Worm (Caenorhabditis elegans) whole organism, late embryonic: ENCODE results near the gene pde-12.
"Not testable (repeated sequence)": the region's sequence is repeated elsewhere in the genome, so short reads cannot be mapped to it uniquely, and the experiment has no call there.

Experiments used
- ahr-1 ChIP-seq: sonication (generic microtip); optimal IDR thresholded peaks from 2 replicates; lab custom pipeline; 2016; ENCODE audit warnings: missing genetic modification characterization, missing compliant biosample characterization
- lim-6 ChIP-seq: sonication (generic microtip); optimal IDR thresholded peaks from 2 replicates; lab custom pipeline; 2016; ENCODE audit warnings: missing genetic modification characterization, missing compliant biosample characterization
- lin-11 ChIP-seq: fragments of 200-800 bp; sonication (Bioruptor generic); optimal IDR thresholded peaks from 2 replicates; lab custom pipeline; 2018; ENCODE audit warnings: mild to moderate bottlenecking, missing genetic modification characterization, missing compliant biosample characterization
- mec-3 ChIP-seq: sonication (generic microtip); optimal IDR thresholded peaks from 2 replicates; lab custom pipeline; 2016; ENCODE audit warnings: borderline replicate concordance, missing genetic modification characterization, missing compliant biosample characterization
- pha-4 ChIP-seq: fragments of 150-350 bp; optimal IDR thresholded peaks from 2 replicates; lab custom pipeline; 2018; ENCODE audit warnings: missing biosample characterization, missing genetic modification reagents, missing genetic modification characterization
- pqm-1 ChIP-seq: sonication (generic microtip); optimal IDR thresholded peaks from 2 replicates; lab custom pipeline; 2016; ENCODE audit warnings: missing genetic modification characterization, missing compliant biosample characterization
- tbx-7 ChIP-seq: sonication (generic microtip); optimal IDR thresholded peaks from 2 replicates; lab custom pipeline; 2016; ENCODE audit warnings: missing genotype, missing genetic modification characterization, missing compliant biosample characterization

- TF ChIP-seq pqm-1 (tag; lab: Kevin White, UChicago); mec-3 (tag; lab: Kevin White, UChicago); tbx-7 (tag; lab: Kevin White, UChicago); lin-11; ahr-1 (tag; lab: Kevin White, UChicago); lim-6 (tag; lab: Kevin White, UChicago); pha-4: not testable (repeated sequence)
Measured at ce11 chrIII:10805625-10806024, 39.2 kb downstream of the pde-12 start, which contains the start of gene klp-7.
